Worm (Caenorhabditis elegans) whole organism, mixed stage, embryonic: ENCODE data around the gene srr-2.

ENCODE experiments used
- M03D4.4 ChIP-seq: sonication (generic microtip); optimal IDR thresholded peaks from 2 replicates; lab custom pipeline; 2017; ENCODE audit warnings: mild to moderate bottlenecking, missing genetic modification characterization, missing compliant biosample characterization
- bed-3 ChIP-seq: fragments of 200-800 bp; sonication (Bioruptor generic); optimal IDR thresholded peaks from 3 replicates; lab custom pipeline; 2018; ENCODE audit warnings: mild to moderate bottlenecking, missing genetic modification characterization, moderate library complexity, missing compliant biosample characterization
- ceh-39 ChIP-seq: fragments of 150-350 bp; optimal IDR thresholded peaks from 2 replicates; lab custom pipeline; 2014; ENCODE audit warnings: missing biosample characterization, missing genetic modification characterization
- ceh-43 ChIP-seq: fragments of 200-800 bp; sonication (Bioruptor generic); optimal IDR thresholded peaks from 2 replicates; lab custom pipeline; 2018; ENCODE audit warnings: mild to moderate bottlenecking, missing genetic modification characterization, moderate library complexity, missing compliant biosample characterization
- ceh-83 ChIP-seq: fragments of 200-800 bp; sonication (Bioruptor generic); optimal IDR thresholded peaks from 2 replicates; lab custom pipeline; 2018; ENCODE audit warnings: mild to moderate bottlenecking, missing genetic modification characterization, missing compliant biosample characterization
- ces-1 ChIP-seq: fragments of 150-350 bp; optimal IDR thresholded peaks from 2 replicates; lab custom pipeline; 2014; ENCODE audit warnings: missing biosample characterization, missing genetic modification reagents, missing genetic modification characterization
- cnd-1 ChIP-seq: fragments of 200-800 bp; sonication (Bioruptor generic); optimal IDR thresholded peaks from 2 replicates; lab custom pipeline; 2018; ENCODE audit warnings: mild to moderate bottlenecking, missing genetic modification characterization, missing compliant biosample characterization
- drap-1 ChIP-seq: fragments of 200-800 bp; sonication (Bioruptor generic); optimal IDR thresholded peaks from 3 replicates; lab custom pipeline; 2018; ENCODE audit warnings: mild to moderate bottlenecking, missing genetic modification characterization, missing compliant biosample characterization
- elt-1 ChIP-seq: sonication (generic microtip); optimal IDR thresholded peaks from 2 replicates; lab custom pipeline; 2017; ENCODE audit warnings: missing genetic modification characterization, mild to moderate bottlenecking, missing compliant biosample characterization, antibody characterized with exemption, moderate library complexity, borderline replicate concordance; ENCODE audit not compliant: insufficient read depth
- elt-3 ChIP-seq: fragments of 150-350 bp; optimal IDR thresholded peaks from 2 replicates; lab custom pipeline; 2014; ENCODE audit warnings: missing biosample characterization, missing genetic modification characterization
- flh-1 ChIP-seq: fragments of 200-800 bp; sonication (Bioruptor generic); optimal IDR thresholded peaks from 2 replicates; lab custom pipeline; 2018; ENCODE audit warnings: mild to moderate bottlenecking, missing genetic modification characterization, moderate library complexity, missing compliant biosample characterization
- ham-2 ChIP-seq: fragments of 200-800 bp; sonication (Bioruptor generic); optimal IDR thresholded peaks from 2 replicates; lab custom pipeline; 2018; ENCODE audit warnings: mild to moderate bottlenecking, missing genetic modification characterization, missing compliant biosample characterization
- hlh-1 ChIP-seq: fragments of 150-350 bp; optimal IDR thresholded peaks from 2 replicates; lab custom pipeline; 2014; ENCODE audit warnings: missing biosample characterization, missing genetic modification reagents, missing genetic modification characterization
- lin-13 ChIP-seq: fragments of 150-350 bp; optimal IDR thresholded peaks from 2 replicates; lab custom pipeline; 2014; ENCODE audit warnings: missing biosample characterization, missing genetic modification characterization
- lin-32 ChIP-seq: fragments of 200-800 bp; sonication (Bioruptor generic); optimal IDR thresholded peaks from 2 replicates; lab custom pipeline; 2018; ENCODE audit warnings: mild to moderate bottlenecking, missing genetic modification characterization, missing compliant biosample characterization
- lsy-2 ChIP-seq: fragments of 150-350 bp; optimal IDR thresholded peaks from 2 replicates; lab custom pipeline; 2014; ENCODE audit warnings: missing biosample characterization, missing genetic modification characterization
- mab-5 ChIP-seq: fragments of 150-350 bp; optimal IDR thresholded peaks from 2 replicates; lab custom pipeline; 2014; ENCODE audit warnings: missing biosample characterization, missing genetic modification characterization
- mep-1 ChIP-seq: fragments of 150-350 bp; optimal IDR thresholded peaks from 2 replicates; lab custom pipeline; 2017; ENCODE audit warnings: missing biosample characterization, missing genetic modification reagents, missing genetic modification characterization, inconsistent platforms
- mls-2 ChIP-seq: sonication (generic microtip); optimal IDR thresholded peaks from 2 replicates; lab custom pipeline; 2016; ENCODE audit warnings: mild to moderate bottlenecking, missing genetic modification characterization, moderate library complexity, missing compliant biosample characterization
- nhr-2 ChIP-seq: fragments of 150-350 bp; optimal IDR thresholded peaks from 2 replicates; lab custom pipeline; 2014; ENCODE audit warnings: missing biosample characterization, missing genetic modification characterization
- nhr-237 ChIP-seq: fragments of 150-350 bp; optimal IDR thresholded peaks from 2 replicates; lab custom pipeline; 2014; ENCODE audit warnings: missing biosample characterization, missing genetic modification characterization
- nhr-28 ChIP-seq: fragments of 150-350 bp; optimal IDR thresholded peaks from 2 replicates; lab custom pipeline; 2014; ENCODE audit warnings: missing biosample characterization, missing genetic modification characterization
- nhr-76 ChIP-seq: sonication (generic microtip); optimal IDR thresholded peaks from 2 replicates; lab custom pipeline; 2017; ENCODE audit warnings: missing biosample characterization, missing genetic modification characterization
- pha-4 ChIP-seq: fragments of 150-350 bp; optimal IDR thresholded peaks from 2 replicates; lab custom pipeline; 2018; ENCODE audit warnings: missing biosample characterization, missing genetic modification reagents, missing genetic modification characterization
- sem-2 ChIP-seq: fragments of 200-800 bp; sonication (Bioruptor generic); optimal IDR thresholded peaks from 2 replicates; lab custom pipeline; 2018; ENCODE audit warnings: mild to moderate bottlenecking, missing genetic modification characterization, missing compliant biosample characterization
- snpc-4 ChIP-seq: fragments of 150-350 bp; optimal IDR thresholded peaks from 2 replicates; lab custom pipeline; 2014; ENCODE audit warnings: missing biosample characterization, missing genetic modification characterization
- sptf-1 ChIP-seq: sonication (generic microtip); optimal IDR thresholded peaks from 2 replicates; lab custom pipeline; 2017; ENCODE audit warnings: mild to moderate bottlenecking, missing genetic modification characterization, moderate library complexity, missing compliant biosample characterization
- tbx-8 ChIP-seq: fragments of 200-800 bp; sonication (Bioruptor generic); optimal IDR thresholded peaks from 2 replicates; lab custom pipeline; 2018; ENCODE audit warnings: mild to moderate bottlenecking, missing genetic modification characterization, moderate library complexity, missing compliant biosample characterization
- unc-39 ChIP-seq: fragments of 150-350 bp; optimal IDR thresholded peaks from 2 replicates; lab custom pipeline; 2014; ENCODE audit warnings: missing biosample characterization, missing genetic modification characterization
- unc-62 ChIP-seq: fragments of 150-350 bp; optimal IDR thresholded peaks from 2 replicates; lab custom pipeline; 2014; ENCODE audit warnings: missing biosample characterization, missing genetic modification reagents, missing genetic modification characterization
- ztf-11 ChIP-seq: fragments of 150-350 bp; optimal IDR thresholded peaks from 2 replicates; lab custom pipeline; 2014; ENCODE audit warnings: missing biosample characterization, missing genetic modification characterization

Gene srr-2

ce11 chrV:19257653-19258052 is 40.7 kb upstream of the srr-2 start, which contains the start of gene F21D9.3:
Gene F21D9.3 (minus strand): TSS chrV:19257753.
- TF ChIP-seq pha-4 (no peak), sem-2 (GFP tag; lab: Kevin White, UChicago) (no peak), ceh-83 (no peak), ztf-11 (no peak), lsy-2 (tag; lab: Kevin White, UChicago) (no peak), mab-5 (tag; lab: Kevin White, UChicago) (no peak), mls-2 (no peak), nhr-237 (tag; lab: Kevin White, UChicago) (no peak), M03D4.4 (tag; lab: Kevin White, UChicago) (no peak), elt-3 (tag; lab: Kevin White, UChicago) (no peak), hlh-1 (tag; lab: Kevin White, UChicago) (no peak), bed-3 (GFP tag; lab: Kevin White, UChicago) (no peak), ceh-39 (tag; lab: Kevin White, UChicago) (no peak), ceh-43 (no peak), drap-1 (GFP tag; lab: Kevin White, UChicago) (no peak), unc-39 (tag; lab: Kevin White, UChicago) (no peak), cnd-1 (no peak), lin-32 (GFP tag; lab: Kevin White, UChicago) (no peak)

- TF ChIP-seq ces-1 (GFP tag; lab: Kevin White, UChicago) = no peak
- no peak for TF ChIP-seq nhr-76 (tag; lab: Kevin White, UChicago)
- TF ChIP-seq ceh-43 = no peak
- TF ChIP-seq nhr-28 = no peak
- no peak for TF ChIP-seq bed-3 (GFP tag; lab: Kevin White, UChicago)
- TF ChIP-seq drap-1 (GFP tag; lab: Kevin White, UChicago) = no peak
- TF ChIP-seq unc-39 (tag; lab: Kevin White, UChicago) = no peak
- TF ChIP-seq elt-3 (tag; lab: Kevin White, UChicago) = no peak
- no peak for TF ChIP-seq cnd-1
- no peak for TF ChIP-seq ham-2 (GFP tag; lab: Kevin White, UChicago)
- no peak for TF ChIP-seq lsy-2 (tag; lab: Kevin White, UChicago)
- no peak for TF ChIP-seq sptf-1
- TF ChIP-seq lin-32 (GFP tag; lab: Kevin White, UChicago) = no peak
- no peak for TF ChIP-seq flh-1
- no peak for TF ChIP-seq mep-1 (tag; lab: Kevin White, UChicago)
- no peak for TF ChIP-seq mab-5 (tag; lab: Kevin White, UChicago)
- no peak for TF ChIP-seq elt-1 (tag; lab: Kevin White, UChicago)
- no peak for TF ChIP-seq hlh-1 (tag; lab: Kevin White, UChicago)
- TF ChIP-seq, all 35 proteins: peak for 0
Observed at ce11 chrV:19253520-19253919, 36.5 kb upstream of the srr-2 start, which contains the start of gene F21D9.4. Gene F21D9.4 (plus strand): TSS chrV:19253820.

ce11 chrV:19251844-19252243 is 34.9 kb upstream of the srr-2 start, which contains the start of gene F21D9.11:
Gene F21D9.11 (plus strand): TSS chrV:19252144.
- TF ChIP-seq ceh-39 (tag; lab: Kevin White, UChicago) (no peak), mab-5 (tag; lab: Kevin White, UChicago) (no peak), ham-2 (GFP tag; lab: Kevin White, UChicago) (no peak), lsy-2 (tag; lab: Kevin White, UChicago) (no peak), M03D4.4 (tag; lab: Kevin White, UChicago) (no peak)
- TF ChIP-seq, all 35 proteins: peak for 0

- TF ChIP-seq nhr-237 (tag; lab: Kevin White, UChicago) (no peak), cnd-1 (peak; percentile 16), unc-39 (tag; lab: Kevin White, UChicago) (no peak), tbx-8 (GFP tag; lab: Kevin White, UChicago) (no peak), nhr-2 (tag; lab: Kevin White, UChicago) (peak; percentile 36), lin-32 (GFP tag; lab: Kevin White, UChicago) (no peak), M03D4.4 (tag; lab: Kevin White, UChicago) (no peak)
Observed at ce11 chrV:19250983-19251382, 34.0 kb upstream of the srr-2 start, which contains the start of gene str-81. Gene str-81 (minus strand): TSS chrV:19251083.

- no peak for TF ChIP-seq sem-2 (GFP tag; lab: Kevin White, UChicago)
- no peak for TF ChIP-seq drap-1 (GFP tag; lab: Kevin White, UChicago)
- TF ChIP-seq mab-5 (tag; lab: Kevin White, UChicago) = no peak
- no peak for TF ChIP-seq lin-13
- TF ChIP-seq ces-1 (GFP tag; lab: Kevin White, UChicago) = no peak
- TF ChIP-seq ztf-11 = no peak
- TF ChIP-seq unc-39 (tag; lab: Kevin White, UChicago) = no peak
- no peak for TF ChIP-seq pha-4
- TF ChIP-seq ceh-83 = no peak
- no peak for TF ChIP-seq nhr-76 (tag; lab: Kevin White, UChicago)
- TF ChIP-seq unc-62 (GFP tag; lab: Kevin White, UChicago) = no peak
- no peak for TF ChIP-seq snpc-4
Observed at ce11 chrV:19240129-19240528, 23.2 kb upstream of the srr-2 start, which contains the start of the genes fbxb-115 and fbxb-1. Gene fbxb-115 (minus strand): TSS chrV:19240229. Gene fbxb-1 (plus strand): TSS chrV:19240354.
